Worm (Caenorhabditis elegans) whole organism, late embryonic: ENCODE results near the gene gtf-2F2.

Experiments
- ceh-24 ChIP-seq: sonication (generic microtip); optimal IDR thresholded peaks from 2 replicates; lab custom pipeline; 2016; ENCODE audit warnings: mild to moderate bottlenecking, missing genetic modification characterization, missing compliant biosample characterization
- tbx-2 ChIP-seq: sonication (generic microtip); optimal IDR thresholded peaks from 2 replicates; lab custom pipeline; 2016; ENCODE audit warnings: missing genetic modification characterization, missing compliant biosample characterization

DNA sequence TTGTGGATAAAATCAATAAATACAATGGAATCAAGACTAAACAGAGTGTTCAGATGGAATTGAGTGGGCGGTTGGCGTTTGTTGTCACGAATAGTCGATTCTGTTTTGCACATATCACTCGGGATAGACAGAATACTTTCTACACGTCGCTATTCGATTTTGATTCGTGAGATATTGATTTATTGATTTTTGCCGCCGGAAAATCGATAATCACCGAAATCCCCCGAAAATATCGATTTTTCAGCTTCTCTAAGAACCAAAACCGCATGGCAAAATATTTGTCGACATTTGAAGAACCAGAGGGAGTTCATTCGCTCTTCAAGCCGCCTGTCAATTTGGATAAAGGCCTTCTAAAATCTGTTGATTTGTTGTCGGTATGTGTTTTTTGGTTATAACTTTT, 16.7 kb downstream of the gtf-2F2 start:
- no peak for TF ChIP-seq ceh-24
- TF ChIP-seq tbx-2 (tag; lab: Kevin White, UChicago): no peak
